5 worm cellular contexts compared by ENCODE assay signal in genomic region chrIII:9051119-9051597, ce11.
A peak's percentile ranks its signal among the peaks of the same experiment; 100 is the strongest.
TF ChIP-seq lines count a peak whose summit lies in the region.

No protein-coding gene starts in this region.

TF ChIP-seq in whole organism, L1 larva, 84 proteins besides CTCF, POLR2A, EP300 and RAD21 (continued from another document and continues in another):
- TF ChIP-seq grh-1 (GFP tag; IDR thresholded peaks at IDR 0.05; lab: Robert Waterston, UW): peak; percentile 68
- peak in 3 of 6 experiments; percentile 85 to 86 (median 86) for TF ChIP-seq elt-3 (tag; optimal IDR thresholded peaks at IDR 0.05; lab: Kevin White, UChicago)
- TF ChIP-seq snu-23 (GFP tag; optimal IDR thresholded peaks at IDR 0.05; lab: Kevin White, UChicago): peak; percentile 89
- no peak for TF ChIP-seq nhr-12 (tag; optimal IDR thresholded peaks at IDR 0.05; lab: Kevin White, UChicago)
- TF ChIP-seq tbx-2 (tag; optimal IDR thresholded peaks at IDR 0.05; lab: Kevin White, UChicago): peak; percentile 6
- TF ChIP-seq ceh-63 (GFP tag; optimal IDR thresholded peaks at IDR 0.05; lab: Kevin White, UChicago): no peak
- peak; percentile 60 for TF ChIP-seq irx-1 (tag; optimal IDR thresholded peaks at IDR 0.05; lab: Kevin White, UChicago)
- TF ChIP-seq hpl-2 (GFP tag; optimal IDR thresholded peaks at IDR 0.05; lab: Kevin White, UChicago): peak; percentile 35
- no peak for TF ChIP-seq sptf-1 (tag; optimal IDR thresholded peaks at IDR 0.05; lab: Kevin White, UChicago)
- peak; percentile 84 for TF ChIP-seq nhr-20 (tag; optimal IDR thresholded peaks at IDR 0.05; lab: Kevin White, UChicago)
- no peak for TF ChIP-seq ets-5 (GFP tag; IDR thresholded peaks at IDR 0.05; lab: Robert Waterston, UW)
- TF ChIP-seq fkh-10 (GFP tag; optimal IDR thresholded peaks at IDR 0.05; lab: Kevin White, UChicago): no peak
- TF ChIP-seq lin-13 (GFP tag; optimal IDR thresholded peaks at IDR 0.05; lab: Kevin White, UChicago): peak; percentile 73
- TF ChIP-seq C34B4.2 (tag; optimal IDR thresholded peaks at IDR 0.05; lab: Kevin White, UChicago): no peak
- TF ChIP-seq efl-1 (optimal IDR thresholded peaks at IDR 0.05; lab: Kevin White, UChicago): peak; percentile 46 to 66
- TF ChIP-seq efl-1 (GFP tag; optimal IDR thresholded peaks at IDR 0.05 in 1 of 2; lab: Kevin White, UChicago): peak; percentile 53 to 95
- TF ChIP-seq snpc-4 (tag; optimal IDR thresholded peaks at IDR 0.05; lab: Kevin White, UChicago): peak; percentile 47
- peak; percentile 43 for TF ChIP-seq zip-4 (GFP tag; optimal IDR thresholded peaks at IDR 0.05; lab: Kevin White, UChicago)
- TF ChIP-seq rnt-1 (tag; optimal IDR thresholded peaks at IDR 0.05; lab: Kevin White, UChicago): peak; percentile 75
- TF ChIP-seq Y116A8C.19 (tag; optimal IDR thresholded peaks at IDR 0.05; lab: Kevin White, UChicago; ENCODE audit: borderline replicate concordance): no peak
- TF ChIP-seq fos-1 (tag; optimal IDR thresholded peaks at IDR 0.05; lab: Kevin White, UChicago): no peak
- peak; percentile 76 for TF ChIP-seq C16A3.4 (tag; optimal IDR thresholded peaks at IDR 0.05; lab: Kevin White, UChicago)
- TF ChIP-seq lsy-2 (tag; optimal IDR thresholded peaks at IDR 0.05; lab: Kevin White, UChicago): peak; percentile 79 to 87
- no peak for TF ChIP-seq nhr-76 (tag; optimal IDR thresholded peaks at IDR 0.05; lab: Kevin White, UChicago)
- TF ChIP-seq ceh-82 (tag; optimal IDR thresholded peaks at IDR 0.05; lab: Kevin White, UChicago): peak in 1 of 3 experiments; percentile 58
- TF ChIP-seq egl-27 (tag; optimal IDR thresholded peaks at IDR 0.05; lab: Kevin White, UChicago): peak in 1 of 2 experiments; percentile 17

TF ChIP-seq in whole organism, L2 larva, 48 proteins besides CTCF, POLR2A, EP300 and RAD21 (continued from another document and continues in another):
- TF ChIP-seq lsy-2 (tag; optimal IDR thresholded peaks at IDR 0.05; lab: Kevin White, UChicago) (peak in 1 of 2 experiments; percentile 90), ceh-16 (tag; optimal IDR thresholded peaks at IDR 0.05; lab: Kevin White, UChicago) (no peak), mdl-1 (tag; optimal IDR thresholded peaks at IDR 0.05; lab: Kevin White, UChicago) (no peak), gmeb-1 (tag; optimal IDR thresholded peaks at IDR 0.05; lab: Kevin White, UChicago) (peak; percentile 71), nhr-11 (tag; optimal IDR thresholded peaks at IDR 0.05; lab: Kevin White, UChicago) (peak; percentile 59), aly-2 (tag; optimal IDR thresholded peaks at IDR 0.05; lab: Kevin White, UChicago) (no peak), unc-39 (tag; optimal IDR thresholded peaks at IDR 0.05; lab: Kevin White, UChicago) (no peak), nhr-10 (tag; optimal IDR thresholded peaks at IDR 0.05; lab: Kevin White, UChicago) (peak; percentile 13), ama-1 (optimal IDR thresholded peaks at IDR 0.05; lab: Kevin White, UChicago) (peak; percentile 99), elt-3 (tag; optimal IDR thresholded peaks at IDR 0.05; lab: Kevin White, UChicago) (no peak), mab-5 (tag; optimal IDR thresholded peaks at IDR 0.05; lab: Kevin White, UChicago) (no peak), nhr-6 (tag; optimal IDR thresholded peaks at IDR 0.05; lab: Kevin White, UChicago) (peak; percentile 68), unc-62 (GFP tag; optimal IDR thresholded peaks at IDR 0.05; lab: Kevin White, UChicago) (peak; percentile 0), lin-11 (tag; optimal IDR thresholded peaks at IDR 0.05; lab: Kevin White, UChicago) (no peak), nhr-77 (tag; optimal IDR thresholded peaks at IDR 0.05; lab: Kevin White, UChicago) (no peak), nhr-21 (tag; optimal IDR thresholded peaks at IDR 0.05; lab: Kevin White, UChicago) (peak; percentile 57), Y55F3AM.14 (GFP tag; optimal IDR thresholded peaks at IDR 0.05; lab: Kevin White, UChicago) (peak; percentile 59), blmp-1 (tag; optimal IDR thresholded peaks at IDR 0.05; lab: Kevin White, UChicago; ENCODE audit: insufficient read depth) (no peak), mbf-1 (tag; optimal IDR thresholded peaks at IDR 0.05; lab: Kevin White, UChicago) (no peak), elt-1 (tag; optimal IDR thresholded peaks at IDR 0.05; lab: Kevin White, UChicago) (no peak), ZK546.5 (tag; optimal IDR thresholded peaks at IDR 0.05; lab: Kevin White, UChicago) (no peak), sem-4 (tag; optimal IDR thresholded peaks at IDR 0.05; lab: Kevin White, UChicago) (peak; percentile 80), ztf-11 (tag; optimal IDR thresholded peaks at IDR 0.05; lab: Kevin White, UChicago) (no peak), sma-3 (GFP tag; optimal IDR thresholded peaks at IDR 0.05; lab: Kevin White, UChicago) (peak; percentile 73), C34F6.9 (tag; optimal IDR thresholded peaks at IDR 0.05; lab: Kevin White, UChicago) (peak; percentile 95), F13H6.1 (tag; optimal IDR thresholded peaks at IDR 0.05; lab: Kevin White, UChicago) (peak; percentile 50), R02D3.7 (tag; optimal IDR thresholded peaks at IDR 0.05; lab: Kevin White, UChicago) (no peak), egl-27 (tag; optimal IDR thresholded peaks at IDR 0.05; lab: Kevin White, UChicago) (no peak)

TF ChIP-seq in whole organism, L3 larva, 47 proteins besides CTCF, POLR2A, EP300 and RAD21 (continued from another document and continues in another):
- peak; percentile 55 for TF ChIP-seq ceh-28 (tag; optimal IDR thresholded peaks at IDR 0.05; lab: Kevin White, UChicago)
- no peak for TF ChIP-seq nhr-12 (tag; optimal IDR thresholded peaks at IDR 0.05; lab: Kevin White, UChicago)
- TF ChIP-seq jun-1 (tag; optimal IDR thresholded peaks at IDR 0.05; lab: Kevin White, UChicago): peak; percentile 79
- peak; percentile 68 for TF ChIP-seq skn-1 (tag; optimal IDR thresholded peaks at IDR 0.05; lab: Kevin White, UChicago)
- no peak for TF ChIP-seq ZK546.5 (tag; optimal IDR thresholded peaks at IDR 0.05; lab: Kevin White, UChicago)
- peak; percentile 22 for TF ChIP-seq lin-15B (tag; optimal IDR thresholded peaks at IDR 0.05; lab: Kevin White, UChicago)
- peak; percentile 98 for TF ChIP-seq nhr-25 (tag; optimal IDR thresholded peaks at IDR 0.05; lab: Kevin White, UChicago)
- no peak for TF ChIP-seq ceh-9 (tag; optimal IDR thresholded peaks at IDR 0.05; lab: Kevin White, UChicago)
- peak; percentile 70 for TF ChIP-seq lsy-12 (tag; optimal IDR thresholded peaks at IDR 0.05; lab: Kevin White, UChicago)
- TF ChIP-seq nhr-237 (tag; optimal IDR thresholded peaks at IDR 0.05; lab: Kevin White, UChicago): no peak
- TF ChIP-seq ceh-82 (tag; optimal IDR thresholded peaks at IDR 0.05; lab: Kevin White, UChicago): no peak
- no peak for TF ChIP-seq daf-12 (tag; optimal IDR thresholded peaks at IDR 0.05; lab: Kevin White, UChicago)
- TF ChIP-seq nhr-23 (tag; optimal IDR thresholded peaks at IDR 0.05; lab: Kevin White, UChicago): peak; percentile 84
- peak in 2 of 3 experiments; percentile 53 to 66 for TF ChIP-seq elt-3 (tag; optimal IDR thresholded peaks at IDR 0.05; lab: Kevin White, UChicago)
- peak; percentile 58 for TF ChIP-seq nhr-43 (tag; optimal IDR thresholded peaks at IDR 0.05; lab: Kevin White, UChicago; ENCODE audit: poor library complexity, severe bottlenecking)
- no peak for TF ChIP-seq zag-1 (tag; optimal IDR thresholded peaks at IDR 0.05; lab: Kevin White, UChicago)
- TF ChIP-seq nhr-76 (tag; optimal IDR thresholded peaks at IDR 0.05; lab: Kevin White, UChicago): no peak
- no peak for TF ChIP-seq mdl-1 (tag; optimal IDR thresholded peaks at IDR 0.05; lab: Kevin White, UChicago)
- TF ChIP-seq ceh-16 (tag; optimal IDR thresholded peaks at IDR 0.05; lab: Kevin White, UChicago): no peak
- no peak for TF ChIP-seq unc-39 (tag; optimal IDR thresholded peaks at IDR 0.05; lab: Kevin White, UChicago)
- TF ChIP-seq nhr-11 (tag; optimal IDR thresholded peaks at IDR 0.05; lab: Kevin White, UChicago): no peak
- no peak for TF ChIP-seq aly-2 (tag; optimal IDR thresholded peaks at IDR 0.05; lab: Kevin White, UChicago)
- peak; percentile 56 for TF ChIP-seq fos-1 (tag; optimal IDR thresholded peaks at IDR 0.05; lab: Kevin White, UChicago)
- no peak for TF ChIP-seq lin-39 (tag; optimal IDR thresholded peaks at IDR 0.05; lab: Kevin White, UChicago)
- TF ChIP-seq ztf-11 (tag; optimal IDR thresholded peaks at IDR 0.05; lab: Kevin White, UChicago): no peak
- TF ChIP-seq snpc-4 (tag; optimal IDR thresholded peaks at IDR 0.05; lab: Kevin White, UChicago): peak; percentile 60
- TF ChIP-seq eor-1 (tag; optimal IDR thresholded peaks at IDR 0.05; lab: Kevin White, UChicago): peak in 1 of 2 experiments; percentile 53
- TF ChIP-seq mml-1 (tag; optimal IDR thresholded peaks at IDR 0.05; lab: Kevin White, UChicago): no peak
- TF ChIP-seq R02D3.7 (tag; optimal IDR thresholded peaks at IDR 0.05; lab: Kevin White, UChicago): no peak

TF ChIP-seq in whole organism, L4 larva, 104 proteins besides CTCF, POLR2A, EP300 and RAD21 (continued from another document and continues in another):
- no peak for TF ChIP-seq mxl-2 (GFP tag; conservative IDR thresholded peaks at IDR 0.05; lab: Robert Waterston, UW)
- peak; percentile 19 for TF ChIP-seq pqm-1 (tag; optimal IDR thresholded peaks at IDR 0.05; lab: Kevin White, UChicago)
- TF ChIP-seq tra-1 (GFP tag; IDR thresholded peaks at IDR 0.05; lab: Robert Waterston, UW): peak; percentile 87
- TF ChIP-seq ceh-62 (tag; optimal IDR thresholded peaks at IDR 0.05; lab: Kevin White, UChicago): no peak
- peak; percentile 98 for TF ChIP-seq zfp-3 (GFP tag; conservative IDR thresholded peaks at IDR 0.05; lab: Robert Waterston, UW)
- TF ChIP-seq snpc-1.2 (GFP tag; IDR thresholded peaks at IDR 0.05; lab: Robert Waterston, UW): peak; percentile 46; the same call in 1 of the 2 replicates
- peak; percentile 36 for TF ChIP-seq gei-8 (GFP tag; optimal IDR thresholded peaks at IDR 0.05; lab: Kevin White, UChicago)
- peak; percentile 70 for TF ChIP-seq hmg-1.1 (GFP tag; IDR thresholded peaks at IDR 0.05; lab: Robert Waterston, UW)
- TF ChIP-seq set-16 (GFP tag; IDR thresholded peaks at IDR 0.05; lab: Robert Waterston, UW): no peak
- peak; percentile 75 for TF ChIP-seq nhr-77 (tag; optimal IDR thresholded peaks at IDR 0.05; lab: Kevin White, UChicago)
- no peak for TF ChIP-seq daf-8 (GFP tag; IDR thresholded peaks at IDR 0.05; lab: Robert Waterston, UW)
- TF ChIP-seq nhr-41 (GFP tag; IDR thresholded peaks at IDR 0.05; lab: Robert Waterston, UW): 0 out of 2 replicates have a peak, but pooled peaks have one; percentile 43
- peak; percentile 89 for TF ChIP-seq T26A8.4 (GFP tag; IDR thresholded peaks at IDR 0.05; lab: Robert Waterston, UW)
- TF ChIP-seq nhr-42 (GFP tag; IDR thresholded peaks at IDR 0.05; lab: Robert Waterston, UW): no peak; the same call in none of the 2 replicates
- TF ChIP-seq Y5F2A.4 (GFP tag; optimal IDR thresholded peaks at IDR 0.05; lab: Kevin White, UChicago): no peak
- peak; percentile 27 for TF ChIP-seq spr-1 (tag; optimal IDR thresholded peaks at IDR 0.05; lab: Kevin White, UChicago)
- peak; percentile 85 for TF ChIP-seq hlh-11 (tag; optimal IDR thresholded peaks at IDR 0.05; lab: Kevin White, UChicago)
- peak in 1 of 2 experiments; percentile 4; a peak in 1 of 4 replicates for TF ChIP-seq madf-5 (GFP tag; IDR thresholded peaks at IDR 0.05; lab: Robert Waterston, UW)
- TF ChIP-seq madf-9 (GFP tag; conservative IDR thresholded peaks at IDR 0.05; lab: Robert Waterston, UW): peak; percentile 62
- TF ChIP-seq ZK546.5 (tag; optimal IDR thresholded peaks at IDR 0.05; lab: Kevin White, UChicago): no peak
- TF ChIP-seq F49E8.2 (tag; optimal IDR thresholded peaks at IDR 0.05; lab: Kevin White, UChicago; ENCODE audit: borderline replicate concordance): no peak
- peak; percentile 31 for TF ChIP-seq jun-1 (tag; optimal IDR thresholded peaks at IDR 0.05; lab: Kevin White, UChicago)
- no peak for TF ChIP-seq lin-39 (tag; optimal IDR thresholded peaks at IDR 0.05; lab: Kevin White, UChicago)
- TF ChIP-seq nhr-237 (tag; optimal IDR thresholded peaks at IDR 0.05; lab: Kevin White, UChicago): no peak
- peak; percentile 94 for TF ChIP-seq dve-1 (tag; optimal IDR thresholded peaks at IDR 0.05; lab: Kevin White, UChicago; ENCODE audit: insufficient read depth)
- TF ChIP-seq lin-15B (tag; optimal IDR thresholded peaks at IDR 0.05; lab: Kevin White, UChicago): no peak
- peak in 1 of 2 experiments; percentile 37 for TF ChIP-seq hif-1 (tag; optimal IDR thresholded peaks at IDR 0.05; lab: Kevin White, UChicago)
- TF ChIP-seq aly-2 (tag; optimal IDR thresholded peaks at IDR 0.05; lab: Kevin White, UChicago): no peak
- 0 out of 2 replicates have a peak, but pooled peaks have one; percentile 57 for TF ChIP-seq arid-1 (GFP tag; conservative IDR thresholded peaks at IDR 0.05; lab: Robert Waterston, UW)

TF ChIP-seq in whole organism, young adult, 124 proteins besides CTCF, POLR2A, EP300 and RAD21 (continued from another document and continues in another):
- TF ChIP-seq B0336.3 (GFP tag; IDR thresholded peaks at IDR 0.05; lab: Robert Waterston, UW): peak; percentile 63; the same call in 1 of the 2 replicates
- peak; percentile 98 for TF ChIP-seq ama-1 (optimal IDR thresholded peaks at IDR 0.05; lab: Kevin White, UChicago)
- TF ChIP-seq ama-1 (GFP tag; optimal IDR thresholded peaks at IDR 0.05; lab: Kevin White, UChicago): peak in 1 of 2 experiments; percentile 80
- TF ChIP-seq pbrm-1 (GFP tag; IDR thresholded peaks at IDR 0.05; lab: Robert Waterston, UW): peak; percentile 63; the same call in 1 of the 2 replicates
- TF ChIP-seq Y53F4B.3 (GFP tag; IDR thresholded peaks at IDR 0.05; lab: Robert Waterston, UW): no peak
- no peak for TF ChIP-seq efl-1 (GFP tag; optimal IDR thresholded peaks at IDR 0.05; lab: Kevin White, UChicago)
- no peak for TF ChIP-seq F49E8.2 (tag; optimal IDR thresholded peaks at IDR 0.05; lab: Kevin White, UChicago; ENCODE audit: insufficient read depth)
- TF ChIP-seq F33H1.4 (GFP tag; IDR thresholded peaks at IDR 0.05; lab: Robert Waterston, UW): peak; percentile 10; the same call in 1 of the 2 replicates
- no peak for TF ChIP-seq egrh-3 (GFP tag; IDR thresholded peaks at IDR 0.05; lab: Robert Waterston, UW)
- TF ChIP-seq chd-7 (tag; optimal IDR thresholded peaks at IDR 0.05; lab: Kevin White, UChicago): peak; percentile 70
- no peak for TF ChIP-seq B0019.2 (GFP tag; conservative IDR thresholded peaks at IDR 0.05; lab: Robert Waterston, UW)
- TF ChIP-seq F57C9.4 (tag; optimal IDR thresholded peaks at IDR 0.05; lab: Kevin White, UChicago): peak; percentile 37
- peak; percentile 79 for TF ChIP-seq hsf-1 (GFP tag; IDR thresholded peaks at IDR 0.05; lab: Robert Waterston, UW)
- TF ChIP-seq F22D6.2 (tag; optimal IDR thresholded peaks at IDR 0.05; lab: Kevin White, UChicago): no peak
- TF ChIP-seq nfyb-1 (GFP tag; IDR thresholded peaks at IDR 0.05; lab: Robert Waterston, UW): peak; percentile 90
- TF ChIP-seq hmg-20 (GFP tag; IDR thresholded peaks at IDR 0.05; lab: Robert Waterston, UW): no peak
- TF ChIP-seq ets-4 (GFP tag; optimal IDR thresholded peaks at IDR 0.05; lab: Kevin White, UChicago): no peak
- no peak for TF ChIP-seq F52B5.7 (tag; optimal IDR thresholded peaks at IDR 0.05; lab: Kevin White, UChicago)
- TF ChIP-seq F23B12.7 (tag; optimal IDR thresholded peaks at IDR 0.05; lab: Kevin White, UChicago; ENCODE audit: insufficient read depth): peak; percentile 89
- peak; percentile 42; the same call in 1 of the 2 replicates for TF ChIP-seq ceh-40 (GFP tag; IDR thresholded peaks at IDR 0.05; lab: Robert Waterston, UW)
- TF ChIP-seq mcd-1 (GFP tag; IDR thresholded peaks at IDR 0.05; lab: Robert Waterston, UW): peak; percentile 40; the same call in 1 of the 2 replicates
- peak; percentile 3 for TF ChIP-seq T26A5.8 (tag; optimal IDR thresholded peaks at IDR 0.05; lab: Kevin White, UChicago)
- no peak for TF ChIP-seq nhr-179 (tag; optimal IDR thresholded peaks at IDR 0.05; lab: Kevin White, UChicago)
- TF ChIP-seq sdz-38 (tag; optimal IDR thresholded peaks at IDR 0.05; lab: Kevin White, UChicago): no peak
- peak; percentile 47 for TF ChIP-seq zim-3 (tag; optimal IDR thresholded peaks at IDR 0.05; lab: Kevin White, UChicago)
- no peak for TF ChIP-seq nhr-120 (GFP tag; IDR thresholded peaks at IDR 0.05; lab: Robert Waterston, UW)
- TF ChIP-seq attf-5 (GFP tag; optimal IDR thresholded peaks at IDR 0.05; lab: Kevin White, UChicago): peak; percentile 89
- TF ChIP-seq rec-8 (tag; optimal IDR thresholded peaks at IDR 0.05; lab: Kevin White, UChicago): no peak
- peak; percentile 87 for TF ChIP-seq ztf-26 (tag; optimal IDR thresholded peaks at IDR 0.05; lab: Kevin White, UChicago)
- TF ChIP-seq ceh-79 (tag; optimal IDR thresholded peaks at IDR 0.05; lab: Kevin White, UChicago): no peak
- no peak for TF ChIP-seq mes-4 (tag; optimal IDR thresholded peaks at IDR 0.05; lab: Kevin White, UChicago)
- TF ChIP-seq him-1 (tag; optimal IDR thresholded peaks at IDR 0.05; lab: Kevin White, UChicago): no peak
- no peak for TF ChIP-seq B0035.1 (tag; optimal IDR thresholded peaks at IDR 0.05; lab: Kevin White, UChicago)
- peak; percentile 76 for TF ChIP-seq ceh-27 (GFP tag; optimal IDR thresholded peaks at IDR 0.05; lab: Kevin White, UChicago)
